Worm (Caenorhabditis elegans) whole organism, dauer: ENCODE measurements around the gene AH9.3.

Source experiments
- unc-62 ChIP-seq: sonication (generic microtip); optimal IDR thresholded peaks from 2 replicates; lab custom pipeline; 2017; ENCODE audit warnings: missing biosample characterization, missing genetic modification reagents, missing genetic modification characterization

Gene AH9.3

DNA sequence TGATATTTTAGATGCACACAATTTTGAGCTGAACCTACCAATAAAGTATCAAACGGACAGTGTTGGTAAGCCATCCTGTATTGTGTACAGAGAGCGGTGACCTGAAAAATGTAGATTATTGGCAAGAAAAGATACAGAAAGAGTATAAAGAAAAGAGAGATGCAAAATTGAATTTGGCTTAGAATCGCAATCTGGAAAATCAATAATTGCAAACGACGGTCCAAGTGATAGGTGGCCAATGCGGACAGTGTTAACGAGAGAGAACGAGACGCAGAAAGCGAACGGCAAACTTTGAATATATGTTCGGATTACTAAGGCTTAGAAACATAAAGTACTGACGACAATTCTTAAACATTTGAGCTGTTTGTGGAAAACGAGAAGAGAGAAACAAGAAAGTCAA is 2.9 kb downstream of the AH9.3 start, which contains the start of gene crn-4:
Gene crn-4 (minus strand): TSS at position 101 of the 400 bp plus-strand sequence.
- no peak for TF ChIP-seq unc-62

DNA sequence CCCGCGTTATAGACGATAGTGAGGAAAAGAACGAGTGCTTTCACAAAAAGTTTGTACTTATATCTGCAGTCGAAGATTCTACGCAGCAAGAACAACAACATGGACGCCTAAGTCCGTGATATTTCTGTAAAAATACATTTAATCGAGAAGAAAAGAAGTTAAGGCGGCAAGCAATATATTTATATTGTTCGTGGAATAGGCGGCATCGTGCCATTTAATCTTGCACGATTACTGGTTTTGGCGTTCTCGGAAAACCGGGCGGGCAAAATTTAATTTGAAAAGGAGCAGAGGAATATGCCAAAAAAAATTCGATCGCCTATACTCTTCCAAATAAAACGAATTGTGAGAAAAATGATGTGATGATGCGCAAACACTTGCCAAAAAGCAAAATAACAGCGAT is 14.0 kb downstream of the AH9.3 start, which contains the start of gene AH9.1:
Gene AH9.1 (minus strand): TSS at position 101 of the 400 bp plus-strand sequence.
- no peak for TF ChIP-seq unc-62

DNA sequence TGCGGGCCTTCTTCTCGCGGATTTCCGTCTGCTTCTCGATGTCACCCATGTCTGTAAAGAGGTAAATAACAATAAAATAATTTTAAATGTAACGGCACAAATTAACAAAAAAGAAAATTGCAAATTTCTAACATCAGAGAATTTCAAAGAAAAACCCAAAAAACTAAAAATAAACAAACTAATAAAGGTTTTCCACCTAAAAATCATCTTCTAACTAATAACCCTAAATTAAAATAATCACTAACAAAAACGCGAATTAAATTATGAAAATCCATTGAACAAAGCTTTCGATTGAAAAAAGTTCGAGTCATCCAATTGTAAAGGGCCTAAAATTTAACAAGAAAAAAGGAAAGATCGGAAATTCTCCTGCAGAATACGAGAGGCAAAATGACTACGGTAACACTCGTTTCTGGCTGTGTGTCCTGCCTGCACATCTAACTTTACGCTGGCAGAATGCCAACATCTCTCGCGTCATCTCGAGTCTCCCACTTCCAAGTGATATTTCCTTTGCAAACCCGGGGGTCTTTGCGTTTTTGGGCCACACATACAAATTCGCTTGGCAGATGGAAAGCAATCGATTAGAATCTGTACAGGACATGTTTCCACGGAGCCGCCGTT is 18.2 kb downstream of the AH9.3 start, which contains the start of gene rpl-11.2:
Gene rpl-11.2 (minus strand): TSS at position 51 of the 618 bp plus-strand sequence.
- no peak for TF ChIP-seq unc-62

DNA sequence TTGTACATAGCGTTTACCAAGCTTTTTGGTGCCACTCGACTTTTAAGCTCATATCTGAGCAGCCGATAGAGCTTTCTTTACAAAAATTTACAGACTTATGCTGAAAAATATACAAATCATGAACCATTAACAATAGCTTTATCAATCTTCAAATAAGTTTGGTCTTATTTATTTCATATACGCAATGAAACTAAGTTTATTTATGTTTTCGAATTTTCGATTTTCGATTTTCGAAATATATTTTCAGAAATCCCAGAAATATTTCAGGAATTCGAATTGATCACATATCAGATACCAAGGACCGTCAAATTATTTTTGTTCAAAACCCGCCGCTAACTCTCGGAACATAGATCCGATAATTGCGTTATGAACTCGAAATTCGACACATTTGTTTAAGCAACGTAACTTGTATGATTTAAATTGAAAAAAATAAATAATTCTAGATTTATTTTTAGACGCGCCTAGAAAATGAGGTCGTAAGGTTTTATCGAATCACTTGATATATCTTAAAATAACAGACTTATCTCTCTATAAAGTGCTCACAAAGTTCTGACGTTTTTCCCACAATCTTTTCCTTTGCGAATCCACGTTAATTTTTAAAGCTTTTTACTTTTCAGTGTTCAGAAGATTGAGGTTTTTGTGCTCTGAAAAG is 19.6 kb downstream of the AH9.3 start:
- no peak for TF ChIP-seq unc-62

DNA sequence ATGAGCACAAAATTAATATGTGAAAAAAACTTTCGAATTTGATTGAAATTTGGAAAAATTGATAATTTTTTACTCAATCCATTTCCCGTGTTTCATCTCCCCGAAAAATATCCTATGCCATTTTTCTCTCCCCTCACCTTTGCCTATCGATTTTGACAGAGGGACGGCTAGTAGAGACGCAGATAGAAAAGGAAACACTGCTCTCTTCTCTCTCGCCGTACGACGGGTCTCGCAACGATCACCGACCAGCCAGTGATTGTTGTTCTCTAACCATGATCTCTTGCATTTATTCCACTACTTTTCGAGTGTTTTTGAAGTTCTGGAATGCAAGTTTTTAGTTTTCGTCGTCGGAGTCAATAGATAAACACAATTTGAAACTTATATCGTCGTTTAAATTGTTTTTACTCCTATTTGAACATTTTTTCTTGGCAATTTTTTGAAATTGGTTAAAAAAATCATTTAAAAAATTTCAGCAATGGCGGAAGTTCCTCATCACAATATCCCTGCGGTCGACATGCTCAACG is 23.4 kb downstream of the AH9.3 start, which contains the start of gene vha-15:
Gene vha-15 (plus strand): TSS at position 474 of the 524 bp plus-strand sequence.
- no peak for TF ChIP-seq unc-62

DNA sequence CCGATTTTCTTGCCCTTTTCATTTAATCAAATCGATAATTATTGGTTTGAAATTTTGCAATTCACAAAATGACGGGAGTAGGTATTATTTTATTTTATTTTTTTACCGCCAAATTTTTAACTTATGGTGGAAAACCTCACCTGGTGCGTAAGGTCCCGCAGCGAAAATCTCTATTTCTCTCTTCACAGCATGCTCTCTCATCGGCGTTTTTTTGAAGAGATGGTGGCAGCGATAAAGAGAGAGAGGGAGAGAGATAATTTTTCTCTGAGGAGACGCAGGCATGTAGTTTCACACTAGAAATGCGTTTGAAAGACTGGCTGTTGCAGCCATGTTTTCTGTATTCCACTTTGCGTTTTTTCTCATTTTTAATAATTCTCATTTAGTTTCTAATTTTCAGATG is 27.0 kb downstream of the AH9.3 start, which contains the start of gene T14F9.2:
Gene T14F9.2 (plus strand): TSS at position 396 of the 400 bp plus-strand sequence.
- TF ChIP-seq unc-62: no peak

DNA sequence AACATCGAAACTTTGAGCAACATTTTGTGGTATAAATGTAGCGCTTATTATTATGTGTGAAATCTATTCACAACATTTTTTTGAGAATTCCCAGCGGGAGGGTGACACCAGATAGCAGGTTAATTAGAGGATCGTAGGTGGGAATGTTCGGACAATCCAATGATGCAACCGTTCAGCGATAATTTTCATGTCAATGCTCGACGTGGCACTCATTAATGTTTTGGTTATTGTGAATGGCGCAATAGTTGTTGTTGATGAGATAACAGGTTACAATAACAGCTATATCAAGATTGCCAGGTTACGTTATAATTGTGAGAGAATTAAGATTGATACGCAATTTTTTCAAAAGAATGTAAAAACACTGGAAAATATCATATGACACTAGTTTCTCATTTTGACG is 29.6 kb downstream of the AH9.3 start:
- no peak for TF ChIP-seq unc-62

DNA sequence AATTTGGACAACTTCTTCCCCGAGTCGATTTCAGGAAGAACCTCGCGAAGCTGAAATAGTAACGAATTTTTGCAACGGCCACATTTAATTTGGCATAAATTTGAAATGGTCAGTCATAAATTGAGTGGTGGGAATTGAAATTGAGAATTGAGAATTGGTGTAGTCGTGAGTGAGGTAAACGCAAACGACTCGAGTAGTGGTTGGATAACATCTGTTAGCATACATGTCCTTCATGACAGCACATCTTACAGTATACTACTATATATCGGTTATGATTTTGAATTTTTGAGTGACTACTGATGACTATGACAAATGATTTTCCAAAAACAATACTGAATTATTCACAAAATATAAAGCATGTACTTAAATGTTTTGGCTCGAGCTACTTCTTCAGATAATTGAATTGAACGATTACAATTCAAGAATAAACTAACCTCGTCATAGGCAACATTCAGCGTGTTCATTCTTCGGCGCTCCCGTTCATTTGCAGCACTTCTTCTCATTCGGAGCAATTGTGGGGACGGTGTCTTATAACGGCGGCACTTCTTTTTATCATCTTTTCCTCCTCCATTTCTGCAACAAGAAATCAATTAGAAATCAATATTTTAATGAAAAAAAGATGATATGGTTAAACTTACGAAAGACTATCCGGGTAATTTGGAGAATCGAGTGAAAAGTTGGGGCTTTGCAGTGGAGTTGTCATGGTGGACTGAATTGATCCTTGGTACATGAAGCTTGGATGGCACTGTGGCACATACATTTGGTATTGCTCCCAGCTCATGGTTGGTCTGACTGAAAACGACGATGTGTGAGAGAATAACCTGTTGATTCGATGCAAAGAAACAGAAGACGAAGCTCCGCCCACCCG is 31.4 kb downstream of the AH9.3 start, which contains the start of gene lin-32:
Gene lin-32 (minus strand): TSS at position 818 of the 868 bp plus-strand sequence.
- no peak for TF ChIP-seq unc-62

DNA sequence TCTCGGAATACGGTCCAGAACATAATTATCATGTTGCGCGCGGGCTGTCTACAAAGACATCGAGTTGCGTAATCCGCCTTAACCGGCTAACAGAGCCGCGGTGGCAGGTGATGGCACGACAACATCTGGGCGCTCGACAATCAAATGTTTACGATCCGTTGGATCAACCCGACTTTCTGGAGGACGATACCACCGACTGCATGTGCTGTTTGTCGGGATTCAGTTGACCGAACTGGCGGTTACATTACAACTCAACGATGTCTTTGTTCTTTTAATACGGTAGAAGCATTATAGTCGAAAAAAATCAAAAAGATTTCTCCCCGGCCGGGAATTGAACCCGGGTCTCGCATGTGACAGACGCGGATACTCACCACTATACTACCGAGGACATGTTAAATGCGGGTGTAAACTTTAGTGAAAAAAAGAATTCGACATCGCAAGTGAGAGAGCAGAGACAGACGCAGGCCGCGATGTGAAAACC is 34.0 kb downstream of the AH9.3 start:
- no peak for TF ChIP-seq unc-62

DNA sequence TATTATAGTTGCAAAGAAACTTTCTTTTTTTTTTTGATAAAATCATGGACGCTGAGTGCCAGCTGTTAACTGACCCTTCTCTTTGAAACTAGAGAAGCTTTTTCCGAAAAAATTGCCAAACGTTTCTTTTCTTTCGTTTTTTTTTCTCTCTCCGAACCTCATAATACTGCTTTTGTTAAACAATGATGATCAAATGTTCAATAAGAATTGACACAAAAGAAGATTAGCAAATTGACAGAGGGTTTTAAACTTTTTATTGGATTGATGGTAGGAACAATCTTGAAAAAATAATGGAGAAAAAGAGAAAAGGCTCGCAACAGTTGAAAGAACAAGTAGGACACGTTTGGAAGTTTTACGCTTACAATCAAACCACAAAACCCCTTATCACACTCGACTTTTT is 40.1 kb downstream of the AH9.3 start, which contains the start of gene hex-1:
Gene hex-1 (plus strand): TSS at position 301 of the 400 bp plus-strand sequence.
- TF ChIP-seq unc-62: no peak

DNA sequence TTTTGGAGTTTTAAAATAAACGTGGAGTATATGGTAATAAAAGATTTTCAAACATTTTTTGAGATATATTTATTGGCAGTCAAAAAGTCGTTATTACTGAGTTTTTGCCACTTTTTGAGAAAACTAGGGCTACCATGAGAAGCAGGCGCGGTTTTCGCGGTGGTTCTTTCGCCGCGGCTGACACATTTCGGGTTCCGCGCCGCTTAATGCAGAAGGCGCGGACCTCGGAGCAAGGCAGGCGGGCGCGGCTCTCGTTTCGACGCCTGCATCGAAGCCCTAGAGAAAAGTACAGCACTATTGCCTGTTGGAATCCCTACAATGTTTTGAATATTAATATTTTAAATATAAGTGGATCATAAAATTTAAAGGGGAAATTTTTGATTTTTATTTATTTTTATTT is 41.5 kb downstream of the AH9.3 start:
- TF ChIP-seq unc-62: no peak

DNA sequence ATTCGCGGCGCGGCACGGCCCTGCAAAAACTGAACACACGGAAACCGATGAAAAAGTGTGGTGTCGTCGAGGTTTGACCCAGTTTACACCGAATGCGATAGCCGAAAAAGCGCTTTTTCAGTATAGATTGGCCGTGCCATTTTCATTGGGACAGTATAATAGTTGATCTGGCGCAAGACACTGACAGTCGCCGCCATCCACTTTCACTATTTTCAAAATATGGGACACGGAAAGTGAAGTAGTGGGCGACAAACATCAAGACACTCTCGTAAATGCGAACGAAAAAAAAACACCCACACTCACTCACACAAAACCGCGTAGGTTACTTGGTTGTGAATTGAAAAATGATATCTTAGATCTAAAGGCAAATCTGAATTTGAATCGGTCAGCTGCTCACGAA is 41.9 kb downstream of the AH9.3 start:
- TF ChIP-seq unc-62: no peak

DNA sequence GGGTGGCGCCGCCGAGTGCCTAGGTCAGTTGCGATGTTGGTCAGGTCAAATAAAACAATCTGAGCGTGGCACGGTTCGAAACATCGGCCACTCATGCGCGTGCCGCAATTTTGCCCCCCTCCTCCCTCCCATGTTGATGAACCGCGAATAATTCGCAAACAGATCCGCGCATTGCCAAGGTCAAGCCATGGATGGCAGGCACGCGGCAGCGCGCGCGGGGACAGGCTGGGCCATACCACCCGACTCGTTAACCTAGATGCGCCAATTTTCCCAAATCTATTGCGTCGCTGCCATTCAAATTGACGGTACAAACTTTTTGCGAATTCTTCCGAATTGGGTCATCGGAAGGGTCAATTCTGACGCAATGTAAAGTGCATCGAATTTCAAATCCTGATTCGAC is 44.2 kb downstream of the AH9.3 start:
- TF ChIP-seq unc-62: no peak

DNA sequence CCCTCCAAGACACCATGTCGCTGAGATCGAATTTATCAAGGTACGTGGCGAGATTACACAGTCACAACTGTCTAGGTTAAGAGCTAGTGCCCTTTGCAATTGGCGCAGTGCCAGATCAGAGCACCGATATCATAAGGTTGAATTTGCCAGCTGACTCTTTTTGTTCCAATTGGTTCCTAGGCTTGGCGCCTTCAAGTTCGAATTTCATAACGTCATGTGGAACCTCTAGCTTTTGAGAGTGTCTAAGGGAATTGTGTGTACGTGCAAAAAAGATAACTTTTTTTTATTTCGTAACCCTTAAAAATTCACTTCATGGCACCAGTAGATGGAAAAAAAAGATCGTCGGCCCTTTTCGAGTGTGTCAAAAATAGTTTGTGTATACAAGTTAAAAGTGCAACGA is 44.7 kb downstream of the AH9.3 start:
- TF ChIP-seq unc-62: no peak

DNA sequence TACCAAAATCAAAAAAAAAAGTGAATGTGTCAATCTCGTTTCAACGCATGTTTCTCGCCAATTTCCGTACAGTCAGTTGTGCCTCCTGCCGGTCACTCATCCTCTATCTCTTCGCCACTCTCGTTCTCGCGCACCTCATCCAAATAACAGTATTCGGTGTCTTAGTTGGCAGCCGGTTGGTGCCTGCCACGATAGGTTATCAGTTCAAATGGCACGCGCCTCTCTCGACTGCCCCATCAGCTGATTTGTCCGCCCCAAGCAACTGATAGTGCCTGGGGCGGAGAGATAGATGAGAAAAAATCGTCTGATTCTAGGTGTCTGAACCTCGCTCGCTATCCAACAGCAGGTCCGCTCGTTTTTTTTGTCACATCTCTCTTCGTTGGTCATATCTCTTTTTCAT is 45.8 kb downstream of the AH9.3 start:
- TF ChIP-seq unc-62: no peak

DNA sequence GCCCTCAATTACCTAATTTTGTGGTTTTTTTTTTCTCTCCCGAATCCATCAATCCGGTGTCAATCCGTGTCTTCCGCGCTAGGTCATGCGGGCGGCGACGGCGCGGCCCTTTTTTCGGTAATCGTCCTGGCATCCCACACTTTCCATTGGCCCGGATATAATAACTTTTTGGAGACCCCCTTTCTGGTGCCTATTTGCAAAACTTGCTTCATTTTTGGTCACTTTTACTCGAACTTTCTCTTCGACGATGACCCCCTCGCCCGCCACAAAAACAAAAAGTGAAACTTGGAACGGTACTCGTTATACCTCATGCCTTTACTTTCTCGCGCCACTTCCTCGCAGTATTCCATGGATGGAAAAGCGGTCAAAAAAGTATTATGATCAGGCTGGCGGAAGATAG is 46.4 kb downstream of the AH9.3 start:
- TF ChIP-seq unc-62: no peak
